Worm (Caenorhabditis elegans) whole organism, L3 larva: ENCODE results near the gene srgp-1.
A peak's percentile ranks its signal among the peaks of the same experiment; 100 is the strongest.

ENCODE experiments used
- R02D3.7 ChIP-seq: fragments of 150-350 bp; optimal IDR thresholded peaks from 2 replicates; lab custom pipeline; 2014; ENCODE audit warnings: missing biosample characterization, missing genetic modification characterization
- ZK546.5 ChIP-seq: sonication (generic microtip); optimal IDR thresholded peaks from 2 replicates; lab custom pipeline; 2017; ENCODE audit warnings: missing biosample characterization, missing genetic modification characterization
- aly-2 ChIP-seq: fragments of 150-350 bp; optimal IDR thresholded peaks from 2 replicates; lab custom pipeline; 2014; ENCODE audit warnings: missing biosample characterization, missing genetic modification characterization
- ama-1 ChIP-seq: fragments of 150-350 bp; optimal IDR thresholded peaks from 2 replicates; lab custom pipeline; 2018
- ceh-16 ChIP-seq: sonication (generic microtip); optimal IDR thresholded peaks from 2 replicates; lab custom pipeline; 2017; ENCODE audit warnings: missing biosample characterization, missing genetic modification characterization
- ceh-82 ChIP-seq: fragments of 150-350 bp; optimal IDR thresholded peaks from 2 replicates; lab custom pipeline; 2014; ENCODE audit warnings: missing biosample characterization, missing genetic modification characterization
- ceh-9 ChIP-seq: sonication (generic microtip); optimal IDR thresholded peaks from 2 replicates; lab custom pipeline; 2018; ENCODE audit warnings: missing biosample characterization, missing genetic modification characterization
- daf-12 ChIP-seq: fragments of 150-350 bp; optimal IDR thresholded peaks from 2 replicates; lab custom pipeline; 2014; ENCODE audit warnings: missing biosample characterization, missing genetic modification reagents, missing genetic modification characterization
- egl-27 ChIP-seq: sonication (generic microtip); optimal IDR thresholded peaks from 4 replicates; lab custom pipeline; 2017; ENCODE audit warnings: missing biosample characterization, missing genetic modification reagents, missing genetic modification characterization
- egl-5 ChIP-seq: fragments of 150-350 bp; optimal IDR thresholded peaks from 2 replicates; lab custom pipeline; 2017; ENCODE audit warnings: missing biosample characterization, missing genetic modification reagents, missing genetic modification characterization, inconsistent platforms
- elt-2 ChIP-seq: sonication (generic microtip); optimal IDR thresholded peaks from 2 replicates; lab custom pipeline; 2016; ENCODE audit warnings: missing genetic modification reagents, mild to moderate bottlenecking, missing genetic modification characterization, missing compliant biosample characterization
- fkh-2 ChIP-seq: fragments of 150-350 bp; optimal IDR thresholded peaks from 2 replicates; lab custom pipeline; 2014; ENCODE audit warnings: missing biosample characterization, missing genetic modification reagents, missing genetic modification characterization
- fos-1 ChIP-seq: fragments of 150-350 bp; optimal IDR thresholded peaks from 2 replicates; lab custom pipeline; 2014; ENCODE audit warnings: missing biosample characterization, missing genetic modification characterization
- jun-1 ChIP-seq: fragments of 150-350 bp; optimal IDR thresholded peaks from 2 replicates; lab custom pipeline; 2014; ENCODE audit warnings: missing biosample characterization, missing genetic modification reagents, missing genetic modification characterization
- lin-15B ChIP-seq: fragments of 150-350 bp; optimal IDR thresholded peaks from 2 replicates; lab custom pipeline; 2014; ENCODE audit warnings: missing biosample characterization, missing genetic modification characterization
- lin-39 ChIP-seq: fragments of 150-350 bp; optimal IDR thresholded peaks from 2 replicates; lab custom pipeline; 2018; ENCODE audit warnings: missing biosample characterization, missing genetic modification reagents, missing genetic modification characterization
- lsy-12 ChIP-seq: sonication (generic microtip); optimal IDR thresholded peaks from 2 replicates; lab custom pipeline; 2016; ENCODE audit warnings: mild to moderate bottlenecking, missing genetic modification characterization, missing compliant biosample characterization
- mdl-1 ChIP-seq: fragments of 150-350 bp; optimal IDR thresholded peaks from 2 replicates; lab custom pipeline; 2014; ENCODE audit warnings: missing biosample characterization, missing genetic modification characterization
- mml-1 ChIP-seq: fragments of 150-350 bp; sonication (generic microtip); optimal IDR thresholded peaks from 3 replicates; lab custom pipeline; 2014; ENCODE audit warnings: missing biosample characterization, missing genetic modification characterization
- nfya-1 ChIP-seq: sonication (generic microtip); optimal IDR thresholded peaks from 2 replicates; lab custom pipeline; 2017; ENCODE audit warnings: missing genetic modification characterization, mild to moderate bottlenecking, missing compliant biosample characterization, antibody characterized with exemption, moderate library complexity; ENCODE audit not compliant: insufficient read depth
- nhr-11 ChIP-seq: fragments of 150-350 bp; optimal IDR thresholded peaks from 2 replicates; lab custom pipeline; 2014; ENCODE audit warnings: missing biosample characterization, missing genetic modification characterization
- nhr-23 ChIP-seq: fragments of 150-350 bp; optimal IDR thresholded peaks from 2 replicates; lab custom pipeline; 2014; ENCODE audit warnings: missing biosample characterization, missing genetic modification reagents, missing genetic modification characterization
- nhr-237 ChIP-seq: fragments of 150-350 bp; optimal IDR thresholded peaks from 2 replicates; lab custom pipeline; 2014; ENCODE audit warnings: missing biosample characterization, missing genetic modification characterization
- nhr-25 ChIP-seq: sonication (generic microtip); optimal IDR thresholded peaks from 2 replicates; lab custom pipeline; 2017; ENCODE audit warnings: missing biosample characterization, missing genetic modification characterization
- nhr-67 ChIP-seq: fragments of 150-350 bp; optimal IDR thresholded peaks from 2 replicates; lab custom pipeline; 2014; ENCODE audit warnings: missing biosample characterization, missing genetic modification characterization
- nhr-76 ChIP-seq: fragments of 150-350 bp; sonication (generic microtip); optimal IDR thresholded peaks from 5 replicates; lab custom pipeline; 2014; ENCODE audit warnings: missing biosample characterization, missing genetic modification characterization
- pha-4 ChIP-seq: fragments of 150-350 bp; optimal IDR thresholded peaks from 2 replicates; lab custom pipeline; 2014; ENCODE audit warnings: missing biosample characterization, missing genetic modification reagents, missing genetic modification characterization
- skn-1 ChIP-seq: fragments of 150-350 bp; optimal IDR thresholded peaks from 2 replicates; lab custom pipeline; 2014; ENCODE audit warnings: missing biosample characterization, missing genetic modification characterization
- snpc-4 ChIP-seq: fragments of 150-350 bp; optimal IDR thresholded peaks from 2 replicates; lab custom pipeline; 2014; ENCODE audit warnings: missing biosample characterization, missing genetic modification characterization
- ztf-11 ChIP-seq: fragments of 150-350 bp; optimal IDR thresholded peaks from 2 replicates; lab custom pipeline; 2014; ENCODE audit warnings: missing biosample characterization, missing genetic modification characterization

srgp-1 gene

DNA sequence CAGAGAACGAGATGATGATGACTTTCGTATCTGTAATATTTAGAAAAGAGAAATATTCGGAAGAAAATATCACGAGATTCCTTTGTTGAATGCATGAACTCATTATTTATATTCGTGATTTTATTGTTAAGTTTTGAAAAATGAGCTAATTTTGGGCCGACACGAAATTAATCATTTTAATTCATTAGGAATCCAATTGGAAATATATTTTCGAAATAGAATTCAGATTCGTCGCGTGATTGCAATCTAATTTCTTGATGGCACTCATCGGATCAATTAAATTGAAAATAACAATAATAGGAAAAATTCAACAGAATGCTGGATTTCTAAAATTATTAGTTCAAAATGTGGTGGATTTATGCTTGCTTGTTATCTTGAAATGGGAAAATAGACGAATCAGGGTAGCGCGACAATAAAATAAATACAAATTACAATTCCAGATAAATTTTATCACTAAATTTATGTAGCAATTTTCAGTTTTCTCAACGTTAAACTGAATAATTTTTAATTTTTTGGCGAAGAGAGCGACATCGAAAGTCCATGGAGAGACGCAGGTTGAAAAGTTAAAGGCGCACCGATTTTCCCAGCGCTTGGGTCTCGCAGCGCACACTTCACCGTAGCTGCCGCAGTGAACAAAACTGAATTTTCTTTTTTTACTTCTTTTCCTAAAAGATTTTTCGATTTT lies 31.6 kb downstream of the srgp-1 start (continued):
- TF ChIP-seq ztf-11 (tag; lab: Kevin White, UChicago) (no peak), ceh-16 (tag; lab: Kevin White, UChicago) (no peak), fos-1 (tag; lab: Kevin White, UChicago) (no peak), pha-4 (tag; lab: Kevin White, UChicago) (peak; percentile 77), snpc-4 (tag; lab: Kevin White, UChicago) (peak; percentile 56), mml-1 (tag; lab: Kevin White, UChicago) (no peak), egl-5 (no peak), fkh-2 (no peak), lsy-12 (tag; lab: Kevin White, UChicago) (peak; percentile 70), nhr-76 (tag; lab: Kevin White, UChicago) (no peak), nhr-11 (tag; lab: Kevin White, UChicago) (no peak), nhr-23 (tag; lab: Kevin White, UChicago) (peak; percentile 74), nfya-1 (peak; percentile 89)

- TF ChIP-seq elt-2 (tag; lab: Kevin White, UChicago) (no peak), mdl-1 (tag; lab: Kevin White, UChicago) (no peak), daf-12 (tag; lab: Kevin White, UChicago) (no peak), skn-1 (tag; lab: Kevin White, UChicago) (no peak)
These were observed 32.3 kb downstream of the srgp-1 start, which contains the start of gene rps-11 for ce11 chrIV:11602498-11603068. Gene rps-11 (plus strand): TSS chrIV:11602641.

- TF ChIP-seq R02D3.7 (tag; lab: Kevin White, UChicago), result no peak
- TF ChIP-seq ama-1 (lab: Kevin White, UChicago), result no peak
These were observed 33.1 kb downstream of the srgp-1 start for ce11 chrIV:11603265-11603840.

DNA sequence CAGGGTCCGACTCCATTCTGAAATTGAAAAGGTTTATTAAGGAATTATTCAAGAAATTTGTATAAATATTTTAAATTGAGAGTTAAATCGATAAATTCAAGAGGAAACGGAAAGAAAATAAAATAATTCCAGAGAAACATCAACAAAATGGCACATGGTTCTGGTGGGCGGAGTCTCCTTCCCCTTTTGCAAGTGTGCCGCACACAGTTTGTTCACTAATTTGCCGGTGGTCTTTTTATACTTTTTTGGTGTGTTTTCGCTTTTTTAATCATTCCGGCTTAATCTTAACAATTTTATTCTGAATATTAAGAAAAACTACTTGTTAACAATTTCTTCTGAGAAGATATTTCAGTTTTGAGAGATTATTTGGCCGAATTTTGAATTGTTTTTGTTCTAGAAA lies 34.6 kb downstream of the srgp-1 start, which contains the start of the genes ragc-1 and Y24F12A.1:
Gene ragc-1, minus strand, starts transcription at position 25 of the 400 bp plus-strand sequence.
Gene Y24F12A.1, plus strand, starts transcription at position 346 of the 400 bp plus-strand sequence.
- no peak for TF ChIP-seq ceh-82
- TF ChIP-seq lin-15B, result peak; percentile 42
- no peak for TF ChIP-seq ZK546.5 (tag; lab: Kevin White, UChicago)
- TF ChIP-seq snpc-4 (tag; lab: Kevin White, UChicago), result peak; percentile 71
- TF ChIP-seq nhr-23 (tag; lab: Kevin White, UChicago), result peak; percentile 19
- TF ChIP-seq nhr-11 (tag; lab: Kevin White, UChicago), result no peak
- no peak for TF ChIP-seq mdl-1 (tag; lab: Kevin White, UChicago)
- TF ChIP-seq nhr-67 (tag; lab: Kevin White, UChicago), result no peak
- TF ChIP-seq nhr-237 (tag; lab: Kevin White, UChicago), result no peak
- TF ChIP-seq egl-27, result no peak
- peak; percentile 47 for TF ChIP-seq elt-2 (tag; lab: Kevin White, UChicago)
- peak; percentile 42 for TF ChIP-seq egl-5
- no peak for TF ChIP-seq aly-2 (tag; lab: Kevin White, UChicago)
- TF ChIP-seq pha-4 (tag; lab: Kevin White, UChicago), result peak; percentile 84
- TF ChIP-seq nfya-1, result peak; percentile 59
- TF ChIP-seq ama-1 (lab: Kevin White, UChicago), result no peak
- TF ChIP-seq ceh-9, result no peak
- peak; percentile 37 for TF ChIP-seq lin-39
- TF ChIP-seq mml-1 (tag; lab: Kevin White, UChicago), result no peak
- TF ChIP-seq, all 47 proteins: peak for 8

- TF ChIP-seq nhr-25 (tag; lab: Kevin White, UChicago) (peak; percentile 12), jun-1 (no peak), fkh-2 (no peak)
These were observed 50.6 kb downstream of the srgp-1 start, which contains the start of gene dsl-5 for ce11 chrIV:11620909-11621308. Gene dsl-5 (minus strand): TSS chrIV:11621009.

ce11 chrIV:11622336-11622735 lies 52.0 kb downstream of the srgp-1 start:
- TF ChIP-seq nhr-237 (tag; lab: Kevin White, UChicago), result no peak
- peak; percentile 36 for TF ChIP-seq pha-4 (tag; lab: Kevin White, UChicago)
